Worm (Caenorhabditis elegans) whole organism, L1 larva: Measurements from ENCODE around the gene F11D5.5.

Experiments
- C16A3.4 ChIP-seq: fragments of 150-350 bp; optimal IDR thresholded peaks from 2 replicates; lab custom pipeline; 2014; ENCODE audit warnings: missing biosample characterization, missing genetic modification characterization
- F16B12.6 ChIP-seq: fragments of 150-350 bp; optimal IDR thresholded peaks from 2 replicates; lab custom pipeline; 2014; ENCODE audit warnings: missing biosample characterization, missing genetic modification characterization
- Y116A8C.19 ChIP-seq: sonication (generic microtip); optimal IDR thresholded peaks from 2 replicates; lab custom pipeline; 2016; ENCODE audit warnings: missing compliant biosample characterization, missing genetic modification characterization, borderline replicate concordance
- aha-1 ChIP-seq: fragments of 150-350 bp; optimal IDR thresholded peaks from 2 replicates; lab custom pipeline; 2014; ENCODE audit warnings: missing biosample characterization, missing genetic modification characterization
- alr-1 ChIP-seq: fragments of 200-800 bp; sonication (Bioruptor generic); optimal IDR thresholded peaks from 2 replicates; lab custom pipeline; 2018; ENCODE audit warnings: borderline replicate concordance, mild to moderate bottlenecking, missing genetic modification characterization, missing compliant biosample characterization
- aly-2 ChIP-seq: fragments of 150-350 bp; optimal IDR thresholded peaks from 2 replicates; lab custom pipeline; 2014; ENCODE audit warnings: missing biosample characterization, missing genetic modification characterization
- blmp-1 ChIP-seq: fragments of 150-350 bp; optimal IDR thresholded peaks from 2 replicates; lab custom pipeline; 2014; ENCODE audit warnings: missing biosample characterization, missing genetic modification characterization
- ceh-88 ChIP-seq: fragments of 200-800 bp; sonication (Bioruptor generic); IDR thresholded peaks from 2 replicates; pipeline ENCODE4 v1.3.6; 2022; ENCODE audit warnings: missing genetic modification characterization, missing compliant biosample characterization
- dpl-1 ChIP-seq, 3 experiments: fragments of 150-350 bp in 2 of 3; sonication (generic microtip) in 1 of 3; optimal IDR thresholded peaks; 2 replicates each; lab custom pipeline; 2014 to 2017; ENCODE audit warnings: missing biosample characterization in 3 of 3, missing genetic modification characterization in 3 of 3, missing genetic modification reagents in 3 of 3
- dsc-1 ChIP-seq: sonication (generic microtip); optimal IDR thresholded peaks from 2 replicates; lab custom pipeline; 2016; ENCODE audit warnings: mild to moderate bottlenecking, missing genetic modification characterization, missing compliant biosample characterization
- efl-1 ChIP-seq, 4 experiments: fragments of 150-350 bp; optimal IDR thresholded peaks in 3 of 4; peaks in 1 of 4; 1 replicate in 1 of 4; 2 replicates in 3 of 4; lab custom pipeline; 2014; ENCODE audit warnings: missing biosample characterization in 2 of 4, missing genetic modification characterization in 2 of 4, missing genetic modification reagents in 2 of 4
- efl-3 ChIP-seq: fragments of 200-800 bp; sonication (Bioruptor generic); optimal IDR thresholded peaks from 2 replicates; lab custom pipeline; 2018; ENCODE audit warnings: mild to moderate bottlenecking, missing genetic modification characterization, missing compliant biosample characterization
- egl-13 ChIP-seq: sonication (generic microtip); optimal IDR thresholded peaks from 2 replicates; lab custom pipeline; 2016; ENCODE audit warnings: missing genotype, missing genetic modification reagents, missing genetic modification characterization, missing compliant biosample characterization
- elt-2 ChIP-seq: sonication (generic microtip); optimal IDR thresholded peaks from 2 replicates; lab custom pipeline; 2016; ENCODE audit warnings: missing genetic modification characterization, mild to moderate bottlenecking, inconsistent platforms, missing compliant biosample characterization, missing genetic modification reagents
- ets-5 ChIP-seq: fragments of 200-800 bp; sonication (Bioruptor generic); IDR thresholded peaks from 2 replicates; pipeline ENCODE4 v1.3.6; 2022; ENCODE audit warnings: missing genetic modification characterization, missing compliant biosample characterization
- fkh-10 ChIP-seq: sonication (generic microtip); optimal IDR thresholded peaks from 2 replicates; lab custom pipeline; 2017; ENCODE audit warnings: missing biosample characterization, missing genetic modification reagents, missing genetic modification characterization
- fkh-8 ChIP-seq: sonication (generic microtip); optimal IDR thresholded peaks from 2 replicates; lab custom pipeline; 2016; ENCODE audit warnings: mild to moderate bottlenecking, missing genetic modification characterization, missing compliant biosample characterization
- grh-1 ChIP-seq: fragments of 200-800 bp; sonication (Bioruptor generic); IDR thresholded peaks from 2 replicates; pipeline ENCODE4 v1.3.6; 2022; ENCODE audit warnings: missing genetic modification reagents, missing genetic modification characterization, missing compliant biosample characterization
- hlh-17 ChIP-seq: fragments of 200-800 bp; sonication (Bioruptor generic); optimal IDR thresholded peaks from 2 replicates; lab custom pipeline; 2018; ENCODE audit warnings: missing genetic modification characterization, mild to moderate bottlenecking, missing compliant biosample characterization, moderate library complexity, borderline replicate concordance
- irx-1 ChIP-seq: sonication (generic microtip); optimal IDR thresholded peaks from 2 replicates; lab custom pipeline; 2016; ENCODE audit warnings: missing genetic modification characterization, missing compliant biosample characterization
- jun-1 ChIP-seq: fragments of 150-350 bp; optimal IDR thresholded peaks from 2 replicates; lab custom pipeline; 2014; ENCODE audit warnings: missing biosample characterization, missing genetic modification reagents, missing genetic modification characterization
- lin-13 ChIP-seq: fragments of 150-350 bp; optimal IDR thresholded peaks from 2 replicates; lab custom pipeline; 2014; ENCODE audit warnings: missing biosample characterization, missing genetic modification reagents, missing genetic modification characterization
- lin-14 ChIP-seq: fragments of 200-800 bp; sonication (Bioruptor generic); optimal IDR thresholded peaks from 2 replicates; lab custom pipeline; 2018; ENCODE audit warnings: mild to moderate bottlenecking, missing genetic modification characterization, moderate library complexity, missing compliant biosample characterization
- lin-15B ChIP-seq: fragments of 150-350 bp; sonication (generic microtip); optimal IDR thresholded peaks from 3 replicates; lab custom pipeline; 2014; ENCODE audit warnings: missing biosample characterization, missing genetic modification characterization
- lsy-2 ChIP-seq, 2 experiments: fragments of 150-350 bp; optimal IDR thresholded peaks; 2 replicates each; lab custom pipeline; 2014; ENCODE audit warnings: missing biosample characterization in 2 of 2, missing genetic modification characterization in 2 of 2
- mab-9 ChIP-seq: fragments of 200-800 bp; sonication (Bioruptor generic); IDR thresholded peaks from 2 replicates; pipeline ENCODE4 v1.3.6; 2022; ENCODE audit warnings: missing genetic modification reagents, missing genetic modification characterization, missing compliant biosample characterization
- nhr-11 ChIP-seq: fragments of 150-350 bp; optimal IDR thresholded peaks from 2 replicates; lab custom pipeline; 2014; ENCODE audit warnings: missing biosample characterization, missing genetic modification characterization
- nhr-20 ChIP-seq: sonication (generic microtip); optimal IDR thresholded peaks from 2 replicates; lab custom pipeline; 2016; ENCODE audit warnings: mild to moderate bottlenecking, missing genetic modification characterization, missing compliant biosample characterization
- nhr-237 ChIP-seq: fragments of 150-350 bp; optimal IDR thresholded peaks from 2 replicates; lab custom pipeline; 2014; ENCODE audit warnings: missing biosample characterization, missing genetic modification characterization
- nhr-47 ChIP-seq: sonication (generic microtip); optimal IDR thresholded peaks from 2 replicates; lab custom pipeline; 2016; ENCODE audit warnings: mild to moderate bottlenecking, missing genetic modification characterization, moderate library complexity, missing compliant biosample characterization
- nhr-71 ChIP-seq: sonication (generic microtip); optimal IDR thresholded peaks from 2 replicates; lab custom pipeline; 2016; ENCODE audit warnings: mild to moderate bottlenecking, missing genetic modification characterization, moderate library complexity, missing compliant biosample characterization
- nhr-85 ChIP-seq: sonication (generic microtip); peaks from one replicate; lab custom pipeline; 2016; ENCODE audit warnings: missing genetic modification characterization, inconsistent platforms, missing compliant biosample characterization
- nhr-90 ChIP-seq: sonication (generic microtip); optimal IDR thresholded peaks from 2 replicates; lab custom pipeline; 2016; ENCODE audit warnings: mild to moderate bottlenecking, missing genetic modification characterization, missing compliant biosample characterization; ENCODE audit not compliant: poor library complexity
- sox-4 ChIP-seq: sonication (generic microtip); optimal IDR thresholded peaks from 2 replicates; lab custom pipeline; 2016; ENCODE audit warnings: missing genetic modification characterization, missing compliant biosample characterization
- sptf-1 ChIP-seq: fragments of 150-350 bp; optimal IDR thresholded peaks from 2 replicates; lab custom pipeline; 2014; ENCODE audit warnings: missing biosample characterization, missing genetic modification characterization
- tlp-1 ChIP-seq: fragments of 150-350 bp; optimal IDR thresholded peaks from 2 replicates; lab custom pipeline; 2014; ENCODE audit warnings: missing biosample characterization, missing genetic modification characterization
- unc-62 ChIP-seq: fragments of 150-350 bp; optimal IDR thresholded peaks from 2 replicates; lab custom pipeline; 2014; ENCODE audit warnings: missing biosample characterization, missing genetic modification reagents, missing genetic modification characterization
- zip-4 ChIP-seq: fragments of 200-800 bp; sonication (Bioruptor generic); optimal IDR thresholded peaks from 2 replicates; lab custom pipeline; 2018; ENCODE audit warnings: mild to moderate bottlenecking, missing genetic modification characterization, moderate library complexity, missing compliant biosample characterization
- ztf-11 ChIP-seq, 2 experiments: sonication (generic microtip); optimal IDR thresholded peaks; 2 replicates each; lab custom pipeline; 2016 to 2017; ENCODE audit warnings: missing genetic modification characterization in 2 of 2, missing biosample characterization in 1 of 2, missing compliant biosample characterization in 1 of 2

F11D5.5 gene

DNA sequence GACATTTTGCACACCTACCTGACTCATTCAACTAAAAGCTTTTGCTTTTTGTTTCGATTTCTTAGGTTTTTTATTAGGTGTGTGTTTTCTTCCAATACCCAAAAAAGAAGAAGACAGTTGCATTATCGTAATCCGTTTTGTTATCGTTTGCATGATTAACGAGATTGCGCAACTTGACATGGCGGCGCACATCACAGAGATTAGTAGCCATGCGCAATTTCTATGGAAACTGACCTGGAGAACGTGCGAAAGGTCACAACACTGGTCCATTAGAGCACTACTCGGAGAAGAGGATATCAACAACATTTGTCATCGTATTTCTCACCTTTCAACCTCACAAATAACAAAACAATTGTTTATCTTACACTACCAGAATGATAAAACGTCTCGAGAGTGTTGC, 15.0 kb downstream of the F11D5.5 start:
- TF ChIP-seq sox-4 (tag; lab: Kevin White, UChicago) (no peak), alr-1 (tag; lab: Kevin White, UChicago) (no peak), dpl-1 (GFP tag; optimal IDR thresholded peaks at IDR 0.05; lab: Kevin White, UChicago) (no peak), unc-62 (GFP tag; lab: Kevin White, UChicago) (no peak), ceh-88 (GFP tag; lab: Robert Waterston, UW) (no peak), aha-1 (tag; lab: Kevin White, UChicago) (no peak), efl-1 (optimal IDR thresholded peaks at IDR 0.05; lab: Kevin White, UChicago) (no peak), efl-1 (GFP tag; optimal IDR thresholded peaks at IDR 0.05 in 1 of 2; lab: Kevin White, UChicago) (peak in 1 of 2 experiments; percentile 49)

DNA sequence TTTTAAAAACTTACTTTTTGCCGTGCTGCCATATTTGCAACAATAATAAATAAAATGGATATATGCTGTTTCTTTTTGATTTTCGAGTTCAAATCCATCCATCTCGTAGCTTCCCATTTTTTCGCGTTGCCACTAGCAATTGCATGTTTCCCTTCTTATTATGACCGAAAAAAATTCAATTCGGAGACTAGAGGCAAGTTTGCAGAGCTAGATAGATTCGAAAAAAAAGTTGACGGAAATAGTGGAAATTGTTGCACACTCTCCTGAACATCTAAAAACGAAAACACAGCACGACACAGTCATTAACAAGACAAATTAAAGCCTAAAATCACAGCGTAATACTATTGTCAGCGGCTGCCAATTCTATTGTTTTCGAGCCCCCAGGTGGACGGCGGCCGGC, 24.3 kb downstream of the F11D5.5 start, which contains the start of gene F11D5.6:
Gene F11D5.6 (minus strand): TSS at position 101 of the 400 bp plus-strand sequence.
- TF ChIP-seq blmp-1 (no peak), mab-9 (GFP tag; lab: Robert Waterston, UW) (no peak), Y116A8C.19 (tag; lab: Kevin White, UChicago) (no peak), sptf-1 (tag; lab: Kevin White, UChicago) (no peak), tlp-1 (tag; lab: Kevin White, UChicago) (no peak), grh-1 (GFP tag; lab: Robert Waterston, UW) (no peak)

DNA sequence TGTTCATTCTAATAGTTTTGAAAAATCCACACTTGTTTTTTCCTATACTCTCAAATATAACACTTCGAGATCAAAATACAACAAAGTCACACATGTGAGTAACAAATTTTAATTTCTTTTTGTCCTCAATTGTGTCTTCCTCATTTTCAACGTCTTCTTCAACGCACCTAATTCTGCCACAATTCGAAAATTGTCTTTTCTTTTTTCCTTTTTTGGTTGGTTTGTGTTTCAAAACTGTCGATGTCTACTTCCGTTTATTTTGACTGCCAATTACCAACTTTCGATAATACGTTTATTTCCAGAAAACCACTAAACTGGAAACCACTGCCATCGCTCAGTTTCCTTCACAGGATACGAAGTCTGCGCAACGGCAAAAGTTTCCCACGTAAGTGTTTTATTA, 31.0 kb downstream of the F11D5.5 start, which contains the start of gene F11D5.1:
Gene F11D5.1 (plus strand): TSS at position 301 of the 400 bp plus-strand sequence.
- no peak for TF ChIP-seq fkh-10
- no peak for TF ChIP-seq hlh-17
- no peak for TF ChIP-seq lin-15B (tag; lab: Kevin White, UChicago)
- TF ChIP-seq C16A3.4 (tag; lab: Kevin White, UChicago), result no peak
- TF ChIP-seq aly-2 (tag; lab: Kevin White, UChicago), result no peak
- TF ChIP-seq, all 84 proteins: peak for 0

DNA sequence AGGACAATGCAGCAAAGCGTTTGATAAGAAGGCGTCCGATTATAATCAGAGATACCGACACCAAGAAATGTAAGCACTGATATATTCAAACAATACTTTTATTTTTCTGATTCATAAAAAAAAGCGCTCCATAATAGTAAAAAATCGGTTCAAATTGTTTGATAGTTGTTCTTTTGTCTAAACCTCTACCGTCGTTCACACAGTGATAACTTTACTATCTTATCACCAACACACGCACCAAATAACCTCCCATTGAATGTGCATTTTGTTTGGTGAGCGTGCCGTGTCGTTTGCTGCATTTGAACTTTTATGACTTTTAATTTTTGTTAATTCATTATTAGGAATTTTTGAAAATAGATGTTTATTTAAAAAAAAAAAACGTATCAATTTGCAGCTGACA, 32.2 kb downstream of the F11D5.5 start:
- TF ChIP-seq irx-1 (no peak), aha-1 (tag; lab: Kevin White, UChicago) (no peak), nhr-11 (tag; lab: Kevin White, UChicago) (no peak), Y116A8C.19 (tag; lab: Kevin White, UChicago) (no peak), ets-5 (GFP tag; lab: Robert Waterston, UW) (no peak), ztf-11 (tag; optimal IDR thresholded peaks at IDR 0.05; lab: Kevin White, UChicago) (no peak), zip-4 (GFP tag; lab: Kevin White, UChicago) (no peak), F16B12.6 (tag; lab: Kevin White, UChicago) (no peak), grh-1 (GFP tag; lab: Robert Waterston, UW) (no peak), elt-2 (tag; lab: Kevin White, UChicago) (peak; percentile 65), unc-62 (GFP tag; lab: Kevin White, UChicago) (no peak), jun-1 (tag; lab: Kevin White, UChicago) (peak; percentile 8), nhr-85 (tag; lab: Kevin White, UChicago) (no peak)

DNA sequence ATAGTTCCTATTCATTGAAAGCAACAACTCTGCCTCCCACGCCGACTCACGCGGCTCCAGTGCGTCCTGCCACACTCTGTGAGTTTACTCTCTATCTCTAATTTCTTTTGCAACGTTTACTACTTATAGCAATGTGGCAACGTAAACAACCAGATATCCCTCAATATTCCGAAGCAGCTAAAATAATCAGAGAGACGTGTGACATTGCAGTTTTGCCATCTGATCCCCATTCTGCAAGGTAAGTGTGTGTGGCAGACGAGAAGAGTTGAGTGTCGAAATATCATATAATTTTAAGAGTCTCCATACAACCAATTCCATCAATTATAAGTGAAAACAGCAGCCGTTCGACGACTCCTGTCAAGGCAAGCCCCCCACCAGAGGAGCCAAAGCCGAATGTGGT, 38.0 kb downstream of the F11D5.5 start:
- TF ChIP-seq lsy-2 (tag; optimal IDR thresholded peaks at IDR 0.05; lab: Kevin White, UChicago) (peak in 1 of 2 experiments; percentile 5), fkh-8 (tag; lab: Kevin White, UChicago) (peak; percentile 83), efl-3 (GFP tag; lab: Kevin White, UChicago) (no peak), alr-1 (tag; lab: Kevin White, UChicago) (no peak), nhr-90 (tag; lab: Kevin White, UChicago) (no peak), egl-13 (tag; lab: Kevin White, UChicago) (peak; percentile 59), nhr-237 (tag; lab: Kevin White, UChicago) (no peak), lin-13 (no peak), fkh-10 (no peak), dsc-1 (tag; lab: Kevin White, UChicago) (peak; percentile 58), lin-14 (peak; percentile 40), nhr-47 (tag; lab: Kevin White, UChicago) (peak; percentile 13), nhr-20 (tag; lab: Kevin White, UChicago) (no peak), nhr-71 (peak; percentile 33), sox-4 (tag; lab: Kevin White, UChicago) (peak; percentile 30)
